Worm (Caenorhabditis elegans) whole organism, L4/young adult: ENCODE data around the gene T16G12.1.
"Not testable (repeated sequence)": the region's sequence is repeated elsewhere in the genome, so short reads cannot be mapped to it uniquely, and the experiment has no call there.

ENCODE experiments used
- W03F9.2 ChIP-seq: fragments of 150-350 bp; optimal IDR thresholded peaks from 2 replicates; lab custom pipeline; 2014; ENCODE audit warnings: missing biosample characterization, missing genetic modification characterization
- dao-5 ChIP-seq: sonication (generic microtip); optimal IDR thresholded peaks from 2 replicates; lab custom pipeline; 2016; ENCODE audit warnings: missing genotype, missing genetic modification characterization, moderate library complexity, missing compliant biosample characterization
- him-1 ChIP-seq: sonication (generic microtip); optimal IDR thresholded peaks from 2 replicates; lab custom pipeline; 2016; ENCODE audit warnings: missing genotype, missing genetic modification reagents, missing genetic modification characterization, missing compliant biosample characterization

T16G12.1 gene

ce11 chrIII:10069278-10069677, 19.6 kb upstream of the T16G12.1 start, which contains the start of gene T16G12.6:
Gene T16G12.6 (plus strand): TSS chrIII:10069578.
- TF ChIP-seq him-1 (tag; lab: Kevin White, UChicago) (no peak), W03F9.2 (tag; lab: Kevin White, UChicago) (no peak), dao-5 (no peak)

- TF ChIP-seq dao-5 (no peak), him-1 (tag; lab: Kevin White, UChicago) (no peak), W03F9.2 (tag; lab: Kevin White, UChicago) (peak; percentile 51)
These were observed 14.5 kb upstream of the T16G12.1 start, which contains the start of gene ekl-6 for ce11 chrIII:10064140-10064539. Gene ekl-6 (plus strand): TSS chrIII:10064404.

- no peak for TF ChIP-seq him-1 (tag; lab: Kevin White, UChicago)
These were observed 10.9 kb upstream of the T16G12.1 start, which contains the start of gene T16G12.13 for ce11 chrIII:10060573-10060972. Gene T16G12.13 (plus strand): TSS chrIII:10060865.

- TF ChIP-seq him-1 (tag; lab: Kevin White, UChicago), result no peak
- TF ChIP-seq dao-5, result no peak
- TF ChIP-seq W03F9.2 (tag; lab: Kevin White, UChicago), result no peak
These were observed 9.3 kb upstream of the T16G12.1 start, which contains the start of gene T16G12.8 for ce11 chrIII:10059002-10059401. Gene T16G12.8 (plus strand): TSS chrIII:10059302.

- TF ChIP-seq him-1 (tag; lab: Kevin White, UChicago) (no peak), dao-5 (no peak), W03F9.2 (tag; lab: Kevin White, UChicago) (no peak)
These were observed 7.9 kb upstream of the T16G12.1 start, which contains the start of gene T16G12.4 for ce11 chrIII:10057518-10057917. Gene T16G12.4 (plus strand): TSS chrIII:10057818.

- TF ChIP-seq dao-5 (no peak), him-1 (tag; lab: Kevin White, UChicago) (no peak), W03F9.2 (tag; lab: Kevin White, UChicago) (no peak)
These were observed 6.4 kb upstream of the T16G12.1 start, which contains the start of gene T16G12.10 for ce11 chrIII:10056033-10056432. Gene T16G12.10 (minus strand): TSS chrIII:10056133.

ce11 chrIII:10053312-10053711, 3.7 kb upstream of the T16G12.1 start, which contains the start of gene T16G12.12:
Gene T16G12.12 (plus strand): TSS chrIII:10053612.
- TF ChIP-seq him-1 (tag; lab: Kevin White, UChicago); dao-5; W03F9.2 (tag; lab: Kevin White, UChicago): not testable (repeated sequence)

ce11 chrIII:10050321-10050720, 664 bp upstream of the T16G12.1 start, which contains the start of gene T16G12.3:
Gene T16G12.3 (plus strand): TSS chrIII:10050621.
- not testable (repeated sequence) for TF ChIP-seq dao-5; him-1 (tag; lab: Kevin White, UChicago); W03F9.2 (tag; lab: Kevin White, UChicago)

- no peak for TF ChIP-seq him-1 (tag; lab: Kevin White, UChicago)
- no peak for TF ChIP-seq W03F9.2 (tag; lab: Kevin White, UChicago)
- no peak for TF ChIP-seq dao-5
These were observed 9.6 kb downstream of the T16G12.1 start, which contains the start of gene T16G12.7 for ce11 chrIII:10040013-10040412. Gene T16G12.7 (minus strand): TSS chrIII:10040113.

- TF ChIP-seq dao-5 (no peak), W03F9.2 (tag; lab: Kevin White, UChicago) (no peak), him-1 (tag; lab: Kevin White, UChicago) (no peak)
These were observed 12.5 kb downstream of the T16G12.1 start, which contains the start of gene M04D8.7 for ce11 chrIII:10037150-10037549. Gene M04D8.7 (plus strand): TSS chrIII:10037450.

- TF ChIP-seq him-1 (tag; lab: Kevin White, UChicago) (no peak), dao-5 (no peak), W03F9.2 (tag; lab: Kevin White, UChicago) (no peak)
These were observed 13.9 kb downstream of the T16G12.1 start, which contains the start of gene xbx-3 for ce11 chrIII:10035783-10036182. Gene xbx-3 (plus strand): TSS chrIII:10035945.

ce11 chrIII:10033881-10034280, 15.8 kb downstream of the T16G12.1 start, which contains the start of gene M04D8.8:
Gene M04D8.8 (plus strand): TSS chrIII:10034181.
- no peak for TF ChIP-seq him-1 (tag; lab: Kevin White, UChicago)
- no peak for TF ChIP-seq W03F9.2 (tag; lab: Kevin White, UChicago)
- TF ChIP-seq dao-5, result no peak

- no peak for TF ChIP-seq W03F9.2 (tag; lab: Kevin White, UChicago)
- no peak for TF ChIP-seq him-1 (tag; lab: Kevin White, UChicago)
- TF ChIP-seq dao-5, result no peak
These were observed 16.4 kb downstream of the T16G12.1 start, which contains the start of gene M04D8.5 for ce11 chrIII:10033213-10033612. Gene M04D8.5 (minus strand): TSS chrIII:10033313.

ce11 chrIII:10030549-10030948, 19.1 kb downstream of the T16G12.1 start, which contains the start of gene M04D8.4:
Gene M04D8.4 (minus strand): TSS chrIII:10030649.
- TF ChIP-seq dao-5 (no peak), him-1 (tag; lab: Kevin White, UChicago) (no peak), W03F9.2 (tag; lab: Kevin White, UChicago) (no peak)
